Fruit fly (Drosophila melanogaster) whole organism, embryonic: Measurements from ENCODE around the gene CG15594.

Experiments
- ATbp ChIP-seq: fragments of 200-800 bp; sonication (Bioruptor generic); optimal IDR thresholded peaks from 2 replicates; lab custom pipeline; 2017; ENCODE audit warnings: missing biosample characterization, mild to moderate bottlenecking, missing genetic modification characterization, missing genetic modification reagents
- Abd-B ChIP-seq: fragments of 200-800 bp; sonication (Bioruptor generic); optimal IDR thresholded peaks from 2 replicates; lab custom pipeline; 2018; ENCODE audit warnings: missing biosample characterization, mild to moderate bottlenecking, missing genetic modification characterization, moderate library complexity
- Adf1 ChIP-seq: fragments of 200-800 bp; sonication (Bioruptor generic); IDR thresholded peaks from 2 replicates; pipeline ENCODE4 v1.3.6; 2022; ENCODE audit warnings: missing biosample characterization, missing genetic modification characterization
- Blimp-1 ChIP-seq: fragments of 200-800 bp; sonication (Bioruptor generic); optimal IDR thresholded peaks from 3 replicates; lab custom pipeline; 2018; ENCODE audit warnings: missing biosample characterization, missing genetic modification characterization, mild to moderate bottlenecking, moderate library complexity, missing genetic modification reagents
- CG10267 ChIP-seq: fragments of 200-800 bp; sonication (Bioruptor generic); optimal IDR thresholded peaks from 2 replicates; lab custom pipeline; 2018; ENCODE audit warnings: missing biosample characterization, mild to moderate bottlenecking, missing genetic modification characterization, moderate library complexity
- CG11247 ChIP-seq: fragments of 200-800 bp; sonication (Bioruptor generic); IDR thresholded peaks from 2 replicates; pipeline ENCODE4 v1.3.6; 2022; ENCODE audit warnings: missing biosample characterization, missing genetic modification characterization
- CG1603 ChIP-seq: fragments of 200-800 bp; sonication (Bioruptor generic); optimal IDR thresholded peaks from 2 replicates; lab custom pipeline; 2019; ENCODE audit warnings: missing biosample characterization, mild to moderate bottlenecking, missing genetic modification characterization, moderate library complexity
- CG18599 ChIP-seq: fragments of 200-800 bp; sonication (Bioruptor generic); optimal IDR thresholded peaks from 3 replicates; lab custom pipeline; 2017; ENCODE audit warnings: missing biosample characterization, missing genetic modification characterization, mild to moderate bottlenecking, moderate library complexity, missing genetic modification reagents
- CG3838 ChIP-seq: fragments of 200-800 bp; sonication (Bioruptor generic); optimal IDR thresholded peaks from 3 replicates; lab custom pipeline; 2016; ENCODE audit warnings: missing biosample characterization, missing genetic modification characterization
- CG43689 ChIP-seq: fragments of 200-800 bp; sonication (Bioruptor generic); IDR thresholded peaks from 2 replicates; pipeline ENCODE4 v1.3.6; 2022; ENCODE audit warnings: missing biosample characterization, missing genetic modification characterization
- CG5180 ChIP-seq: fragments of 200-800 bp; sonication (Bioruptor generic); optimal IDR thresholded peaks from 3 replicates; lab custom pipeline; 2017; ENCODE audit warnings: missing biosample characterization, missing genetic modification characterization, mild to moderate bottlenecking, moderate library complexity, missing genetic modification reagents
- CG6175 ChIP-seq: fragments of 200-800 bp; sonication (Bioruptor generic); IDR thresholded peaks from 3 replicates; pipeline ENCODE4 v1.3.6; 2022; ENCODE audit warnings: missing biosample characterization, missing genetic modification characterization
- CG6683 ChIP-seq: fragments of 200-800 bp; sonication (Bioruptor generic); optimal IDR thresholded peaks from 2 replicates; lab custom pipeline; 2017; ENCODE audit warnings: missing biosample characterization, mild to moderate bottlenecking, missing genetic modification characterization, missing genetic modification reagents
- CG7745 ChIP-seq: fragments of 200-800 bp; sonication (Bioruptor generic); optimal IDR thresholded peaks from 2 replicates; lab custom pipeline; 2018; ENCODE audit warnings: missing biosample characterization, mild to moderate bottlenecking, missing genetic modification characterization, moderate library complexity
- CG8089 ChIP-seq: fragments of 200-800 bp; sonication (Bioruptor generic); optimal IDR thresholded peaks from 3 replicates; lab custom pipeline; 2016; ENCODE audit warnings: missing biosample characterization, missing genetic modification characterization
- CTCF ChIP-seq: fragments of 200-800 bp; sonication (Bioruptor generic); optimal IDR thresholded peaks from 2 replicates; lab custom pipeline; 2017; ENCODE audit warnings: missing biosample characterization, mild to moderate bottlenecking, missing genetic modification characterization, moderate library complexity
- D ChIP-seq, 2 experiments: fragments of 200-800 bp in 1 of 2; fragments of >200 bp in 1 of 2; sonication (Bioruptor generic) in 1 of 2; optimal IDR thresholded peaks; 2 replicates in 1 of 2; 3 replicates in 1 of 2; lab custom pipeline; 2017; ENCODE audit warnings: mild to moderate bottlenecking in 1 of 2, missing biosample characterization in 1 of 2, missing genetic modification characterization in 1 of 2, missing genetic modification reagents in 1 of 2
- Deaf1 ChIP-seq: fragments of 200-800 bp; optimal IDR thresholded peaks from 3 replicates; lab custom pipeline; 2019; ENCODE audit warnings: missing biosample characterization, mild to moderate bottlenecking, missing genetic modification characterization, moderate library complexity
- E2f2 ChIP-seq: fragments of 200-800 bp; sonication (Bioruptor generic); IDR thresholded peaks from 2 replicates; pipeline ENCODE4 v1.3.6; 2022; ENCODE audit warnings: missing biosample characterization, missing genetic modification characterization
- Ets65A ChIP-seq: fragments of 200-800 bp; sonication (Bioruptor generic); peaks from one replicate; lab custom pipeline; 2016; ENCODE audit warnings: missing biosample characterization, missing genetic modification characterization
- Sin3A ChIP-seq: fragments of >200 bp; optimal IDR thresholded peaks from 2 replicates; lab custom pipeline; 2018
- Ssrp ChIP-seq: fragments of 200-800 bp; sonication (Bioruptor generic); optimal IDR thresholded peaks from 2 replicates; lab custom pipeline; 2018; ENCODE audit warnings: missing biosample characterization, mild to moderate bottlenecking, missing genetic modification characterization, moderate library complexity
- aop ChIP-seq: fragments of 200-800 bp; sonication (Bioruptor generic); IDR thresholded peaks from 2 replicates; pipeline ENCODE4 v1.3.6; 2022; ENCODE audit warnings: missing biosample characterization, missing genetic modification characterization
- ara ChIP-seq: fragments of 200-800 bp; sonication (Bioruptor generic); IDR thresholded peaks from 2 replicates; pipeline ENCODE4 v1.3.6; 2022; ENCODE audit warnings: missing biosample characterization, missing genetic modification characterization
- bab2 ChIP-seq: fragments of 200-800 bp; sonication (Bioruptor generic); optimal IDR thresholded peaks from 2 replicates; lab custom pipeline; 2016; ENCODE audit warnings: missing biosample characterization, missing genetic modification characterization
- bcd ChIP-seq: fragments of 200-800 bp; sonication (Bioruptor generic); optimal IDR thresholded peaks from 2 replicates; lab custom pipeline; 2017; ENCODE audit warnings: missing biosample characterization, mild to moderate bottlenecking, missing genetic modification characterization
- bigmax ChIP-seq: fragments of 200-800 bp; sonication (Bioruptor generic); optimal IDR thresholded peaks from 2 replicates; lab custom pipeline; 2018; ENCODE audit warnings: missing biosample characterization, mild to moderate bottlenecking, missing genetic modification characterization
- ci ChIP-seq: fragments of 200-800 bp; sonication (Bioruptor generic); IDR thresholded peaks from 3 replicates; pipeline ENCODE4 v1.3.6; 2022; ENCODE audit warnings: missing biosample characterization, missing genetic modification characterization
- crol ChIP-seq: fragments of 200-800 bp; sonication (Bioruptor generic); IDR thresholded peaks from 2 replicates; pipeline ENCODE4 v1.3.6; 2022; ENCODE audit warnings: missing biosample characterization, missing genetic modification characterization
- dati ChIP-seq: fragments of 200-800 bp; sonication (Bioruptor generic); IDR thresholded peaks from 2 replicates; pipeline ENCODE4 v1.3.6; 2022; ENCODE audit warnings: missing biosample characterization, missing genetic modification characterization
- fd96Cb ChIP-seq: fragments of 200-800 bp; sonication (Bioruptor generic); optimal IDR thresholded peaks from 2 replicates; lab custom pipeline; 2018; ENCODE audit warnings: missing biosample characterization, mild to moderate bottlenecking, missing genetic modification characterization, moderate library complexity
- insv ChIP-seq, 2 experiments: fragments of 200-800 bp; sonication (Bioruptor generic); optimal IDR thresholded peaks; 3 replicates each; lab custom pipeline; 2016 to 2018; ENCODE audit warnings: missing biosample characterization in 2 of 2, missing genetic modification characterization in 2 of 2
- inv ChIP-seq: fragments of 200-800 bp; sonication (Bioruptor generic); IDR thresholded peaks from 2 replicates; pipeline ENCODE4 v1.3.6; 2022; ENCODE audit warnings: missing biosample characterization, missing genetic modification characterization; ENCODE audit not compliant: partially characterized antibody
- jing ChIP-seq: fragments of 200-800 bp; sonication (Bioruptor generic); optimal IDR thresholded peaks from 2 replicates; lab custom pipeline; 2018; ENCODE audit warnings: missing biosample characterization, mild to moderate bottlenecking, missing genetic modification characterization
- p53 ChIP-seq: fragments of 200-800 bp; sonication (Bioruptor generic); optimal IDR thresholded peaks from 2 replicates; lab custom pipeline; 2016; ENCODE audit warnings: missing biosample characterization, missing genetic modification characterization
- pan ChIP-seq, 4 experiments: fragments of >200 bp in 3 of 4; fragments of 200-800 bp in 1 of 4; sonication (Bioruptor generic) in 1 of 4; optimal IDR thresholded peaks in 3 of 4; IDR thresholded peaks in 1 of 4; 2 replicates each; pipeline versions ENCODE4 v1.3.6 to Lab custom; 2017 to 2022; ENCODE audit warnings: missing biosample characterization in 2 of 4, missing genetic modification characterization in 2 of 4, mixed read lengths in 1 of 4
- pita ChIP-seq: fragments of 200-800 bp; sonication (Bioruptor generic); optimal IDR thresholded peaks from 2 replicates; lab custom pipeline; 2017; ENCODE audit warnings: missing biosample characterization, mild to moderate bottlenecking, missing genetic modification characterization
- repo ChIP-seq: fragments of 200-800 bp; sonication (Bioruptor generic); optimal IDR thresholded peaks from 2 replicates; lab custom pipeline; 2016; ENCODE audit warnings: missing biosample characterization, missing genetic modification characterization
- sd ChIP-seq: fragments of 200-800 bp; sonication (Bioruptor generic); optimal IDR thresholded peaks from 3 replicates; lab custom pipeline; 2018; ENCODE audit warnings: missing biosample characterization, mild to moderate bottlenecking, missing genetic modification characterization, moderate library complexity
- unpg ChIP-seq: fragments of 200-800 bp; sonication (Bioruptor generic); optimal IDR thresholded peaks from 3 replicates; lab custom pipeline; 2018; ENCODE audit warnings: missing biosample characterization, mild to moderate bottlenecking, missing genetic modification characterization, moderate library complexity
- vvl ChIP-seq: fragments of 200-800 bp; sonication (Bioruptor generic); IDR thresholded peaks from 2 replicates; pipeline ENCODE4 v1.3.6; 2022; ENCODE audit warnings: missing biosample characterization, missing genetic modification characterization
- zen ChIP-seq: fragments of 200-800 bp; sonication (Bioruptor generic); optimal IDR thresholded peaks from 3 replicates; lab custom pipeline; 2018; ENCODE audit warnings: missing biosample characterization, mild to moderate bottlenecking, missing genetic modification characterization, moderate library complexity
- zf30C ChIP-seq: fragments of 200-800 bp; sonication (Bioruptor generic); optimal IDR thresholded peaks from 3 replicates; lab custom pipeline; 2018; ENCODE audit warnings: missing biosample characterization, mild to moderate bottlenecking, missing genetic modification characterization

Gene CG15594

DNA sequence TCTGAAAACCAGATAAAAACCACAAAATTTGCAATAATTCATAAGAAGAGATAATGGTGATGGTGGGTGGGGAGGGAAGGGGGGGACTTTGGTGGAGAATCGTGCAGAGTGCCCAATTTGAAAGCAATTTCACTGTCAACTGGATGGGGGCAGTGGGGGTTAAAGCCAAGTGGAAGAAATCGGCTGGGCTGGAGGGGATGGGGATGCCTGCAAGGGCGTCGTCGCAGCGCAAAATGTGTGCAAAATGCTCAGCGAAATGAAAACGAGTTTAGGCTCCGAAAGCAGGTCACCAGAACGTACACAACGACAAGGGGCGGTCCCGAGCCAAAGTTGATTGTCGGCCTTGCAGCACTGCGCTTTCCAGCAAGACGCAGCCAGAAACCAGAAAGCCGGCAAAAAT is 34.7 kb upstream of the CG15594 start:
- no peak for TF ChIP-seq Sin3A (lab: Kevin White, UChicago)
- TF ChIP-seq CG8089, result no peak
- 0 out of 3 replicates have a peak, but pooled peaks have one; percentile 31 for TF ChIP-seq ci (GFP tag; lab: Robert Waterston, UW)

DNA sequence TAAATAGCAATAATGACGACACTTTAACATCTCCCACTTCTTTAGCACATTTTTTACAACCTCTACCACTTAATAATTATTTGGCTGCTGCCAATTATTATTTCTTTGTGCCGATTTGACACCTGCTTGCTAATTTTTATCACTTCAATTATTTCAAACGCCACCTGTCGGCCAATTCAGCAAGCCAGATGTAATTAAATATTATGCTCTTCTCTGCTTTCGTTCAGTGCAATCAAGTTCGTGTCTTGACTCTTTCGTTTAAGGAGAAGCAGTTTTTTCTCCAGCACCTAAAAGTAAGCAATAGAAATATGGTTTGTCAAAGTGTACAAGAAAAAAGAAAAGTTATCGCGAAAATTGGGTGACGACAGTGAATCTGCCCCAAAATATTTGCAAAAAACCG is 33.1 kb upstream of the CG15594 start:
- TF ChIP-seq CG6683 (no peak), CG43689 (no peak), Blimp-1 (GFP tag; lab: Kevin White, UChicago) (peak; percentile 11), zf30C (GFP tag; lab: Kevin White, UChicago) (peak; percentile 71), inv (GFP tag; lab: Robert Waterston, UW) (no peak), CG3838 (GFP tag; lab: Kevin White, UChicago) (no peak), sd (tag; lab: Kevin White, UChicago) (no peak), CG1603 (tag; lab: Kevin White, UChicago) (peak; percentile 7), E2f2 (GFP tag; lab: Robert Waterston, UW) (no peak), Abd-B (GFP tag; lab: Kevin White, UChicago) (peak; percentile 59), bcd (no peak), dati (GFP tag; lab: Robert Waterston, UW) (no peak), bigmax (no peak), D (optimal IDR thresholded peaks at IDR 0.05; lab: Kevin White, UChicago) (no peak), D (GFP tag; optimal IDR thresholded peaks at IDR 0.05; lab: Kevin White, UChicago) (no peak), insv (GFP tag; optimal IDR thresholded peaks at IDR 0.05; lab: Kevin White, UChicago) (no peak), p53 (GFP tag; lab: Kevin White, UChicago) (no peak), zen (tag; lab: Kevin White, UChicago) (peak; percentile 85), ATbp (GFP tag; lab: Kevin White, UChicago) (no peak), CG10267 (tag; lab: Kevin White, UChicago) (no peak), pita (GFP tag; lab: Kevin White, UChicago) (peak; percentile 22), CG11247 (peak; percentile 46), jing (no peak), CG7745 (tag; lab: Kevin White, UChicago) (peak; percentile 20), CTCF (GFP tag; lab: Kevin White, UChicago) (peak; percentile 90), pan (optimal IDR thresholded peaks at IDR 0.05; lab: Kevin White, UChicago) (no peak), pan (GFP tag; optimal IDR thresholded peaks at IDR 0.05 in 1 of 2, IDR thresholded peaks at IDR 0.05 in 1 of 2) (no peak), Ssrp (no peak), ara (no peak)

DNA sequence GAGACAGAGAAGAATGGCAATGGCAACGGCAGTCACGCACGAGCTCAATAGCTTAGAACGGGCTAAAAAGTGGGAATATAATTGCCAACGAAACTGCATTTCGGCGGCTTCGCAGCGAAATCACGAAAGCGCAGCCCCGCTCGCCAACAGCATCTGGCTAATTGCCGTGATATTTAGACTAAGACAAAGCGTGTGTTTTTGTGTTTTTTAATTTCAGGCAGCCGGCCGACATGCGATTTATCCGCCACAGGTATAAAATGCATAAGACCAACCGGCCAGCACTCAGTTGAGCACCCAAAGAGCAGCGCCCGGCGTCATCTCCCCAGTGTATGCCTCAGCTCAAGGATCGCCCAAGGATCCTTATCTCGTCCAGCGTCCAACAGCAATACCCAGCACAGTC is 32.7 kb upstream of the CG15594 start, which contains the start of gene Osi8:
Osi8 (plus strand) TSS at position 301 of the 400 bp plus-strand sequence.
- peak; percentile 33 for TF ChIP-seq Ets65A (GFP tag; lab: Kevin White, UChicago)
- no peak for TF ChIP-seq bab2
- TF ChIP-seq, all 482 proteins: peak for 1

DNA sequence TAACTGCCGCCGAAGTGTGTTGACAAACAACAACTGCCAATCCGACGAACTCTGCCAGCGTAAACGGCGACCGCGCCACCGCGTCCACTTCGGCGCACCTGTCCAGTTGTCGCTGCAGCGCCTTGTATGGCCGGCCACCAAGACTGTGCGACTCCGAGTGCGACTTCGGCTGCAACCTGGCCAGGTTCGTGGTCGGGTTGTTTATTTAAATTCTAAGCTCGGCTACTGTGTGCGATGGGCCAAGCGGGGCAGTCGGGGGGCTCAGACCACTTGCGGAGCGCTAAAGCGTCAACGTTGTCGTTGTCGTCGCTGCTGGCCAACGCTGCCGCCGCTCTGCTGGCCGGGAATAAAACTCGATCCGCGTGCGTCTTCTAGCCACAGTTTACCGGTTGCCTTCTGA is 27.7 kb upstream of the CG15594 start, which contains the start of gene Osi9:
Osi9 (plus strand) TSS at position 375 of the 400 bp plus-strand sequence.
- no peak for TF ChIP-seq repo
- TF ChIP-seq ci (GFP tag; lab: Robert Waterston, UW), result 0 out of 3 replicates have a peak, but pooled peaks have one; percentile 13
- TF ChIP-seq Deaf1 (tag; lab: Kevin White, UChicago), result peak; percentile 88
- no peak for TF ChIP-seq aop (GFP tag; lab: Robert Waterston, UW)
- no peak for TF ChIP-seq unpg (GFP tag; lab: Kevin White, UChicago)
- TF ChIP-seq fd96Cb (tag; lab: Kevin White, UChicago), result no peak
- TF ChIP-seq vvl, result 0 out of 2 replicates have a peak, but pooled peaks have one; percentile 25
- peak; percentile 40 for TF ChIP-seq Ets65A (GFP tag; lab: Kevin White, UChicago)
- TF ChIP-seq CG5180, result peak; percentile 33
- TF ChIP-seq zf30C (GFP tag; lab: Kevin White, UChicago), result no peak
- 0 out of 3 replicates have a peak, but pooled peaks have one; percentile 18 for TF ChIP-seq CG6175 (GFP tag; lab: Robert Waterston, UW)
- TF ChIP-seq Adf1, result peak; percentile 38
- 0 out of 2 replicates have a peak, but pooled peaks have one; percentile 27 for TF ChIP-seq crol (GFP tag; lab: Robert Waterston, UW)
- TF ChIP-seq CG18599 (GFP tag; lab: Kevin White, UChicago), result no peak
